Fruit fly (Drosophila melanogaster) S2 (cell line): ENCODE measurements around the gene Asator.

Source experiments
- CG8478 ChIP-seq: fragments of >200 bp; optimal IDR thresholded peaks from 2 replicates; lab custom pipeline; 2018
- CTCF ChIP-seq, 2 experiments: fragments of >200 bp; optimal IDR thresholded peaks; 2 replicates each; lab custom pipeline; 2018

DNA sequence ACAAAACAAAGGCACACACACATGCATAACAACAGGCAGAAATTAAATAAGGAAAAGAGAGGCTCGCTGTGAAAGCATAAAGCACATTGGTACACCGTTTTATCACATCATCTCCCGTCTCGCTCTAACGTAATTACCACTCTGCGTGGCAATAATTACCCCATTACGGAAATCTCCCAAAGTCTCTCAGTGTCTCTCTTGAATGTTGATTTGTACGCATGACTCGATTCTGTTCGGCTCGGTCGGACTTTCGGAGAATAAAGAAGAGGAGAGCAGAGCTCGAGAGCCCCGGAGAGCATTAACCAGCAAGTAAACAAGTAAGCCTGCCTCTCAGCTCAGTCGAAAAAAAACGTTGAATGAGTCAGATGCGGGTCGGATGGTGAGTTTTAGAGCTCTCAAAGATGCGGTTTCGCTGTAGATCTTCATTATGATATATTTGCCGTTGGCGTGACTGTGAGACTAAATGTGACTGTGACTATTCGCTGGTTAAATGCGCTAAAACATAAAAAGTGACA is 12.7 kb upstream of the Asator start, which contains the start of gene zfh2:
- TF ChIP-seq CG8478 (lab: Kevin White, UChicago), result no peak
- no peak for TF ChIP-seq CTCF (optimal IDR thresholded peaks at IDR 0.05; lab: Kevin White, UChicago)
